Worm (Caenorhabditis elegans) whole organism, young adult: ENCODE data around the gene srlf-16.

Experiments
- B0035.1 ChIP-seq: sonication (generic microtip); optimal IDR thresholded peaks from 2 replicates; lab custom pipeline; 2016; ENCODE audit warnings: missing genetic modification characterization, mild to moderate bottlenecking, missing compliant biosample characterization, missing genotype, missing genetic modification reagents
- D2030.7 ChIP-seq: fragments of 200-800 bp; sonication (Bioruptor generic); IDR thresholded peaks from 2 replicates; pipeline ENCODE4 v1.3.6; 2022; ENCODE audit warnings: missing genetic modification reagents, missing genetic modification characterization, missing compliant biosample characterization
- F10E7.11 ChIP-seq: sonication (generic microtip); optimal IDR thresholded peaks from 2 replicates; lab custom pipeline; 2017; ENCODE audit warnings: mild to moderate bottlenecking, missing genetic modification characterization, moderate library complexity, missing compliant biosample characterization
- F37B4.10 ChIP-seq: fragments of 200-800 bp; sonication (Bioruptor generic); IDR thresholded peaks from 2 replicates; pipeline ENCODE4 v1.3.6; 2022; ENCODE audit warnings: missing genetic modification characterization, missing compliant biosample characterization
- F49E8.2 ChIP-seq: sonication (generic microtip); optimal IDR thresholded peaks from 3 replicates; lab custom pipeline; 2017; ENCODE audit warnings: missing genetic modification characterization, mild to moderate bottlenecking, missing compliant biosample characterization, antibody characterized with exemption, moderate library complexity; ENCODE audit not compliant: insufficient read depth
- F52B5.7 ChIP-seq: sonication (generic microtip); optimal IDR thresholded peaks from 2 replicates; lab custom pipeline; 2016; ENCODE audit warnings: mild to moderate bottlenecking, missing genetic modification characterization, missing compliant biosample characterization
- T07F8.4 ChIP-seq: sonication (generic microtip); optimal IDR thresholded peaks from 2 replicates; lab custom pipeline; 2016; ENCODE audit warnings: mild to moderate bottlenecking, missing genetic modification characterization, moderate library complexity, missing compliant biosample characterization
- Y53F4B.3 ChIP-seq: fragments of 200-800 bp; sonication (Bioruptor generic); IDR thresholded peaks from 2 replicates; pipeline ENCODE4 v1.3.6; 2022; ENCODE audit warnings: missing genetic modification reagents, missing genetic modification characterization, missing compliant biosample characterization
- Y95B8A.8 ChIP-seq: fragments of 200-800 bp; sonication (Bioruptor generic); IDR thresholded peaks from 2 replicates; pipeline ENCODE4 v1.3.6; 2022; ENCODE audit warnings: missing genetic modification reagents, missing genetic modification characterization, missing compliant biosample characterization
- aptf-2 ChIP-seq: fragments of 200-800 bp; sonication (Bioruptor generic); conservative IDR thresholded peaks from 2 replicates; pipeline ENCODE4 v1.3.6; 2022; ENCODE audit warnings: missing genetic modification reagents, missing genetic modification characterization, missing compliant biosample characterization
- atf-7 ChIP-seq: sonication (generic microtip); optimal IDR thresholded peaks from 2 replicates; lab custom pipeline; 2017; ENCODE audit warnings: mild to moderate bottlenecking, missing genetic modification characterization, missing compliant biosample characterization
- attf-5 ChIP-seq: fragments of 200-800 bp; sonication (Bioruptor generic); optimal IDR thresholded peaks from 2 replicates; lab custom pipeline; 2018; ENCODE audit warnings: mild to moderate bottlenecking, missing genetic modification characterization, missing compliant biosample characterization
- bed-1 ChIP-seq: fragments of 200-800 bp; sonication (Bioruptor generic); IDR thresholded peaks from 2 replicates; pipeline ENCODE4 v1.3.6; 2022; ENCODE audit warnings: missing genetic modification reagents, missing genetic modification characterization, missing compliant biosample characterization
- bed-2 ChIP-seq: fragments of 200-800 bp; sonication (Bioruptor generic); IDR thresholded peaks from 2 replicates; pipeline ENCODE4 v1.3.6; 2022; ENCODE audit warnings: missing genetic modification reagents, missing genetic modification characterization, missing compliant biosample characterization
- cebp-1 ChIP-seq, 2 experiments: fragments of 200-800 bp in 1 of 2; sonication (Bioruptor generic) in 1 of 2; sonication (generic microtip) in 1 of 2; IDR thresholded peaks in 1 of 2; optimal IDR thresholded peaks in 1 of 2; 2 replicates each; pipeline versions ENCODE4 v1.3.6 to Lab custom; 2017 to 2022; ENCODE audit warnings: missing compliant biosample characterization in 2 of 2, missing genetic modification characterization in 2 of 2, mild to moderate bottlenecking in 1 of 2, missing genetic modification reagents in 1 of 2, moderate library complexity in 1 of 2
- cebp-2 ChIP-seq: fragments of 200-800 bp; sonication (Bioruptor generic); IDR thresholded peaks from 2 replicates; pipeline ENCODE4 v1.3.6; 2022; ENCODE audit warnings: missing genetic modification characterization, missing compliant biosample characterization
- ceh-27 ChIP-seq: fragments of 200-800 bp; sonication (Bioruptor generic); optimal IDR thresholded peaks from 2 replicates; lab custom pipeline; 2018; ENCODE audit warnings: mild to moderate bottlenecking, missing genetic modification characterization, moderate library complexity, missing compliant biosample characterization
- ceh-40 ChIP-seq: fragments of 200-800 bp; sonication (Bioruptor generic); IDR thresholded peaks from 2 replicates; pipeline ENCODE4 v1.3.6; 2022; ENCODE audit warnings: missing genetic modification characterization, missing compliant biosample characterization
- dpff-1 ChIP-seq: sonication (generic microtip); optimal IDR thresholded peaks from 2 replicates; lab custom pipeline; 2017; ENCODE audit warnings: mild to moderate bottlenecking, missing genetic modification characterization, missing compliant biosample characterization
- efl-1 ChIP-seq: fragments of 150-350 bp; optimal IDR thresholded peaks from 2 replicates; lab custom pipeline; 2014; ENCODE audit warnings: missing biosample characterization, missing genetic modification reagents, missing genetic modification characterization
- egl-18 ChIP-seq: fragments of 200-800 bp; sonication (Bioruptor generic); IDR thresholded peaks from 2 replicates; pipeline ENCODE4 v1.3.6; 2022; ENCODE audit warnings: missing genetic modification reagents, missing genetic modification characterization, missing compliant biosample characterization
- egl-44 ChIP-seq: fragments of 200-800 bp; sonication (Bioruptor generic); IDR thresholded peaks from 2 replicates; pipeline ENCODE4 v1.3.6; 2022; ENCODE audit warnings: missing genetic modification reagents, missing genetic modification characterization, missing compliant biosample characterization
- ekl-4 ChIP-seq: fragments of 200-800 bp; sonication (Bioruptor generic); IDR thresholded peaks from 2 replicates; pipeline ENCODE4 v1.3.6; 2022; ENCODE audit warnings: missing genetic modification reagents, missing genetic modification characterization, missing compliant biosample characterization
- fkh-3 ChIP-seq: sonication (generic microtip); optimal IDR thresholded peaks from 2 replicates; lab custom pipeline; 2016; ENCODE audit warnings: mild to moderate bottlenecking, missing genetic modification characterization, missing compliant biosample characterization
- lin-26 ChIP-seq: fragments of 200-800 bp; sonication (Bioruptor generic); IDR thresholded peaks from 2 replicates; pipeline ENCODE4 v1.3.6; 2022; ENCODE audit warnings: missing genetic modification reagents, missing genetic modification characterization, missing compliant biosample characterization
- lin-40 ChIP-seq: sonication (generic microtip); optimal IDR thresholded peaks from 2 replicates; lab custom pipeline; 2016; ENCODE audit warnings: missing genetic modification characterization, mild to moderate bottlenecking, missing compliant biosample characterization, missing genotype, missing genetic modification reagents
- lin-54 ChIP-seq: fragments of 200-800 bp; sonication (Bioruptor generic); optimal IDR thresholded peaks from 2 replicates; lab custom pipeline; 2018; ENCODE audit warnings: mild to moderate bottlenecking, missing genetic modification characterization, missing compliant biosample characterization
- lsl-1 ChIP-seq: fragments of 200-800 bp; sonication (Bioruptor generic); optimal IDR thresholded peaks from 2 replicates; lab custom pipeline; 2018; ENCODE audit warnings: mild to moderate bottlenecking, missing genetic modification characterization, moderate library complexity, missing compliant biosample characterization
- madf-10 ChIP-seq: sonication (generic microtip); optimal IDR thresholded peaks from 2 replicates; lab custom pipeline; 2016; ENCODE audit warnings: mild to moderate bottlenecking, missing genetic modification characterization, missing compliant biosample characterization
- madf-8 ChIP-seq: fragments of 200-800 bp; sonication (Bioruptor generic); conservative IDR thresholded peaks from 2 replicates; pipeline ENCODE4 v1.3.6; 2022; ENCODE audit warnings: missing genetic modification reagents, missing genetic modification characterization, missing compliant biosample characterization
- mel-28 ChIP-seq: sonication (generic microtip); optimal IDR thresholded peaks from 2 replicates; lab custom pipeline; 2016; ENCODE audit warnings: borderline replicate concordance, mild to moderate bottlenecking, missing genetic modification characterization, missing compliant biosample characterization
- pbrm-1 ChIP-seq: fragments of 200-800 bp; sonication (Bioruptor generic); IDR thresholded peaks from 2 replicates; pipeline ENCODE4 v1.3.6; 2022; ENCODE audit warnings: missing genetic modification reagents, missing genetic modification characterization, missing compliant biosample characterization
- pha-4 ChIP-seq: fragments of 150-350 bp; sonication (generic microtip); optimal IDR thresholded peaks from 2 replicates; lab custom pipeline; 2014; ENCODE audit warnings: missing biosample characterization, missing genetic modification reagents, missing genetic modification characterization
- sea-2 ChIP-seq: fragments of 200-800 bp; sonication (Bioruptor generic); IDR thresholded peaks from 2 replicates; pipeline ENCODE4 v1.3.6; 2022; ENCODE audit warnings: missing genetic modification characterization, missing compliant biosample characterization
- unc-130 ChIP-seq: sonication (generic microtip); optimal IDR thresholded peaks from 2 replicates; lab custom pipeline; 2016; ENCODE audit warnings: missing genetic modification reagents, missing genetic modification characterization, missing compliant biosample characterization
- unc-62 ChIP-seq: fragments of 150-350 bp; optimal IDR thresholded peaks from 2 replicates; lab custom pipeline; 2014; ENCODE audit warnings: missing biosample characterization, missing genetic modification reagents, missing genetic modification characterization
- zfh-2 ChIP-seq: fragments of 200-800 bp; sonication (Bioruptor generic); conservative IDR thresholded peaks from 2 replicates; pipeline ENCODE4 v1.3.6; 2022; ENCODE audit warnings: missing genetic modification reagents, missing genetic modification characterization, missing compliant biosample characterization
- ztf-18 ChIP-seq: sonication (generic microtip); optimal IDR thresholded peaks from 2 replicates; lab custom pipeline; 2016; ENCODE audit warnings: missing genotype, mild to moderate bottlenecking, missing genetic modification characterization, missing compliant biosample characterization
- ztf-3 ChIP-seq: fragments of 200-800 bp; sonication (Bioruptor generic); optimal IDR thresholded peaks from 2 replicates; lab custom pipeline; 2018; ENCODE audit warnings: mild to moderate bottlenecking, missing genetic modification characterization, missing compliant biosample characterization

Gene srlf-16

DNA sequence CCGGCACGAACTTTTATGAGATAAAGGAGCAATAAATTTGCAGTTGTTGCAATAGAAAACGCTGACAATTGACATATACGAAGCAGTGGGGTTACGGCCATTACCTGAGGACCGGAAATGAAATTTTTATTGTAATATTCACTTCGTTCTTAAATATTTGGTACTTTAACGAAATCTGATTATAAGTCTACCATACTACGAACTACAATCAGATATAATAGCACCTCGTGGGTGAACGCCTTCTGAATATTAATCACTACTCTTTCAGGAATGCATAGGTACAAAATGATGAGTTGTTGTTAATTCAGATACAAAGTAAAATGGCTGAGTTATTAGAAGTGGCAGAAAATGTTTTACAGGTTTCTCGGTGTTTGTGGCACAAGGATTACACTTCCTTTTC is 12.2 kb upstream of the srlf-16 start, which contains the start of gene str-129:
TSS of gene str-129 (minus strand) at position 101 of the 400 bp plus-strand sequence.
- TF ChIP-seq bed-1 (GFP tag; lab: Robert Waterston, UW) = no peak
- TF ChIP-seq ztf-3 = no peak
- TF ChIP-seq unc-62 (GFP tag; lab: Kevin White, UChicago) = no peak
- TF ChIP-seq F10E7.11 (tag; lab: Kevin White, UChicago) = no peak
- TF ChIP-seq madf-10 (tag; lab: Kevin White, UChicago) = no peak
- TF ChIP-seq sea-2 (GFP tag; lab: Robert Waterston, UW) = no peak
- TF ChIP-seq madf-8 (GFP tag; lab: Robert Waterston, UW) = no peak
- TF ChIP-seq D2030.7 (GFP tag; lab: Robert Waterston, UW) = no peak
- no peak for TF ChIP-seq zfh-2 (GFP tag; lab: Robert Waterston, UW)
- TF ChIP-seq egl-18 = no peak
- no peak for TF ChIP-seq T07F8.4 (tag; lab: Kevin White, UChicago)
- TF ChIP-seq efl-1 = no peak
- no peak for TF ChIP-seq pha-4 (tag; lab: Kevin White, UChicago)
- no peak for TF ChIP-seq cebp-1 (GFP tag; IDR thresholded peaks at IDR 0.05; lab: Robert Waterston, UW)
- TF ChIP-seq cebp-1 (tag; optimal IDR thresholded peaks at IDR 0.05; lab: Kevin White, UChicago) = no peak
- no peak for TF ChIP-seq ceh-27 (GFP tag; lab: Kevin White, UChicago)
- TF ChIP-seq lin-40 (tag; lab: Kevin White, UChicago) = no peak

- TF ChIP-seq cebp-2 (no peak), ceh-40 (GFP tag; lab: Robert Waterston, UW) (no peak), aptf-2 (GFP tag; lab: Robert Waterston, UW) (no peak), pbrm-1 (no peak), egl-44 (GFP tag; lab: Robert Waterston, UW) (no peak), ekl-4 (GFP tag; lab: Robert Waterston, UW) (no peak), attf-5 (GFP tag; lab: Kevin White, UChicago) (no peak)
These were observed 9.2 kb upstream of the srlf-16 start, which contains the start of gene str-146 for ce11 chrV:8095378-8095777. Gene str-146, minus strand, starts transcription at chrV:8095478.

DNA sequence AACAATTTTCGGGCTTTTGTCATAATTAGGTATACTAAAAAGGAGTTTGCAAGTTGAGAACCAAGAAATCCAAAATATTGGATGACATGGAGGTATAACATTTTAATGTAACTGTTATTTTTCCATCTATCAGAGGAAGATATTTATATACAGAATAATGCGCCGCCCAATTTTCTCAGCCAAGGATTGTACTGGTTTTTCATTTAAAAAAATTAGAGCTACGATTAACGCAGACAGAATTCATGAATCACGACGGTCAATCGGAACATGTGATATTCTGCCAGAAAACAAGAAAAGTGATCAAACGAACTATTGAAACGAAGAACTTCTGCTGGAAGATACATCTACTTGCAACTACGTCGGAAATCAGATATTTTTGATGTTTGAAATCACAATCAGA is 6.3 kb upstream of the srlf-16 start, which contains the start of gene str-145:
TSS of gene str-145 (minus strand) at position 101 of the 400 bp plus-strand sequence.
- TF ChIP-seq Y95B8A.8 (GFP tag; lab: Robert Waterston, UW) (no peak), atf-7 (tag; lab: Kevin White, UChicago) (no peak), egl-44 (GFP tag; lab: Robert Waterston, UW) (no peak), unc-130 (GFP tag; lab: Kevin White, UChicago) (no peak), fkh-3 (tag; lab: Kevin White, UChicago) (no peak), F49E8.2 (tag; lab: Kevin White, UChicago) (no peak), dpff-1 (no peak), madf-10 (tag; lab: Kevin White, UChicago) (no peak), lsl-1 (GFP tag; lab: Kevin White, UChicago) (no peak), F52B5.7 (tag; lab: Kevin White, UChicago) (no peak), T07F8.4 (tag; lab: Kevin White, UChicago) (no peak), B0035.1 (tag; lab: Kevin White, UChicago) (no peak), Y53F4B.3 (GFP tag; lab: Robert Waterston, UW) (no peak), lin-26 (GFP tag; lab: Robert Waterston, UW) (no peak), mel-28 (no peak), lin-54 (no peak), ztf-18 (tag; lab: Kevin White, UChicago) (no peak), ceh-27 (GFP tag; lab: Kevin White, UChicago) (no peak), F37B4.10 (GFP tag; lab: Robert Waterston, UW) (no peak), bed-2 (GFP tag; lab: Robert Waterston, UW) (no peak)
